Fruit fly (Drosophila melanogaster) whole organism, adult: ENCODE measurements around the gene CG33107.

ENCODE experiments used
- CG7045 ChIP-seq: fragments of 200-800 bp; sonication (Bioruptor generic); optimal IDR thresholded peaks from 2 replicates; lab custom pipeline; 2017; ENCODE audit warnings: missing biosample characterization, mild to moderate bottlenecking, missing genetic modification characterization
- cic ChIP-seq: fragments of 200-800 bp; sonication (Bioruptor generic); optimal IDR thresholded peaks from 2 replicates; lab custom pipeline; 2017; ENCODE audit warnings: missing biosample characterization, mild to moderate bottlenecking, missing genetic modification characterization, moderate library complexity
- toe ChIP-seq: fragments of 200-800 bp; sonication (Bioruptor generic); optimal IDR thresholded peaks from 2 replicates; lab custom pipeline; 2016; ENCODE audit warnings: missing biosample characterization, missing genetic modification characterization

DNA sequence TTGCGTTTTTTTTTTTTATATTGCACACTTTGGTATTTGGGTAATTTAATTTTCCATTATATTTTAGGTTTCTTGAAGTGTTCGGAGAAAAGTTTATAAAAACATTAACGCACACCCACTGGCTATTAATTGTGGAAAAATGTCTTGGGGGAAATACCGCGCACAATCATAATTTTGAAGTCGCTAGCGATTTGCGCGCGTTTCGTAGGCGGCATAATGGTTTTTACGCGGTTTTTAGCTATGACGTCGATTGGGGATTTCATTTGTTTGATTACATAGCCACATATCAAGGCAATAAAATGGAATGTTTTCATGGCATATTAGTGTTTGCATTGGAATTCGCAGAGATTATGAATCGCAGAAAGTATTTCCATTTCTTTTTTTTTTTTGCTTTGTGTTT lies 47.7 kb upstream of the CG33107 start:
- no peak for TF ChIP-seq cic (GFP tag; lab: Kevin White, UChicago)
- no peak for TF ChIP-seq toe
- no peak for TF ChIP-seq CG7045 (GFP tag; lab: Kevin White, UChicago)
